Fruit fly (Drosophila melanogaster) whole organism, prepupa: ENCODE measurements around the gene CG33644.

Source experiments
- Blimp-1 ChIP-seq: fragments of 200-800 bp; sonication (Bioruptor generic); optimal IDR thresholded peaks from 3 replicates; lab custom pipeline; 2017; ENCODE audit warnings: missing biosample characterization, missing genetic modification characterization, mild to moderate bottlenecking, moderate library complexity, missing genetic modification reagents
- CG10631 ChIP-seq: fragments of 200-800 bp; sonication (Bioruptor generic); optimal IDR thresholded peaks from 2 replicates; lab custom pipeline; 2016; ENCODE audit warnings: missing biosample characterization, missing genetic modification characterization
- CG10669 ChIP-seq: fragments of 200-800 bp; sonication (Bioruptor generic); optimal IDR thresholded peaks from 3 replicates; lab custom pipeline; 2018; ENCODE audit warnings: missing biosample characterization, mild to moderate bottlenecking, missing genetic modification characterization, moderate library complexity
- CG11294 ChIP-seq: fragments of 200-800 bp; sonication (Bioruptor generic); IDR thresholded peaks from 2 replicates; pipeline ENCODE4 v1.3.6; 2022; ENCODE audit warnings: missing biosample characterization, missing genetic modification characterization
- CG11762 ChIP-seq: fragments of 200-800 bp; sonication (Bioruptor generic); optimal IDR thresholded peaks from 3 replicates; lab custom pipeline; 2016; ENCODE audit warnings: missing biosample characterization, missing genetic modification characterization; ENCODE audit not compliant: insufficient read depth
- CG11902 ChIP-seq: fragments of 200-800 bp; sonication (Bioruptor generic); optimal IDR thresholded peaks from 3 replicates; lab custom pipeline; 2016; ENCODE audit warnings: missing biosample characterization, missing genetic modification characterization
- CG15336 ChIP-seq: fragments of 200-800 bp; sonication (Bioruptor generic); IDR thresholded peaks from 2 replicates; pipeline ENCODE4 v1.3.6; 2022; ENCODE audit warnings: missing biosample characterization, missing genetic modification characterization
- CG1621 ChIP-seq: fragments of 200-800 bp; sonication (Bioruptor generic); optimal IDR thresholded peaks from 3 replicates; lab custom pipeline; 2018; ENCODE audit warnings: missing biosample characterization, mild to moderate bottlenecking, missing genetic modification characterization
- CG16779 ChIP-seq: fragments of 200-800 bp; sonication (Bioruptor generic); optimal IDR thresholded peaks from 3 replicates; lab custom pipeline; 2017; ENCODE audit warnings: missing biosample characterization, mild to moderate bottlenecking, missing genetic modification characterization
- CG3032 ChIP-seq: fragments of 200-800 bp; optimal IDR thresholded peaks from 2 replicates; lab custom pipeline; 2019; ENCODE audit warnings: missing biosample characterization, mild to moderate bottlenecking, missing genetic modification characterization, moderate library complexity
- CG31627 ChIP-seq: fragments of 200-800 bp; sonication (Bioruptor generic); optimal IDR thresholded peaks from 3 replicates; lab custom pipeline; 2016; ENCODE audit warnings: missing biosample characterization, missing genetic modification characterization
- CG32006 ChIP-seq: fragments of 200-800 bp; sonication (Bioruptor generic); optimal IDR thresholded peaks from 3 replicates; lab custom pipeline; 2017; ENCODE audit warnings: missing biosample characterization, mild to moderate bottlenecking, missing genetic modification characterization
- CG34406 ChIP-seq: fragments of 200-800 bp; sonication (Bioruptor generic); optimal IDR thresholded peaks from 3 replicates; lab custom pipeline; 2016; ENCODE audit warnings: missing biosample characterization, missing genetic modification characterization
- CG3919 ChIP-seq: fragments of 200-800 bp; sonication (Bioruptor generic); optimal IDR thresholded peaks from 3 replicates; lab custom pipeline; 2016; ENCODE audit warnings: missing biosample characterization, missing genetic modification characterization
- CG4318 ChIP-seq: fragments of 200-800 bp; sonication (Bioruptor generic); optimal IDR thresholded peaks from 3 replicates; lab custom pipeline; 2017; ENCODE audit warnings: missing biosample characterization, mild to moderate bottlenecking, missing genetic modification characterization
- CG6163 ChIP-seq: fragments of 200-800 bp; sonication (Bioruptor generic); IDR thresholded peaks from 3 replicates; pipeline ENCODE4 v1.3.6; 2022; ENCODE audit warnings: missing biosample characterization, missing genetic modification characterization
- CG6276 ChIP-seq: fragments of 200-800 bp; sonication (Bioruptor generic); optimal IDR thresholded peaks from 2 replicates; lab custom pipeline; 2017; ENCODE audit warnings: missing biosample characterization, mild to moderate bottlenecking, missing genetic modification characterization
- CG6792 ChIP-seq: fragments of 200-800 bp; sonication (Bioruptor generic); optimal IDR thresholded peaks from 3 replicates; lab custom pipeline; 2016; ENCODE audit warnings: missing biosample characterization, missing genetic modification characterization
- CG7368 ChIP-seq: fragments of 200-800 bp; sonication (Bioruptor generic); optimal IDR thresholded peaks from 3 replicates; lab custom pipeline; 2016; ENCODE audit warnings: missing biosample characterization, missing genetic modification characterization
- CG8119 ChIP-seq: fragments of 200-800 bp; sonication (Bioruptor generic); IDR thresholded peaks from 3 replicates; pipeline ENCODE4 v1.3.6; 2022; ENCODE audit warnings: missing biosample characterization, missing genetic modification characterization
- CG8319 ChIP-seq: fragments of 200-800 bp; sonication (Bioruptor generic); optimal IDR thresholded peaks from 3 replicates; lab custom pipeline; 2016; ENCODE audit warnings: missing biosample characterization, missing genetic modification characterization
- CG8632 ChIP-seq: fragments of 200-800 bp; sonication (Bioruptor generic); optimal IDR thresholded peaks from 3 replicates; lab custom pipeline; 2016; ENCODE audit warnings: missing biosample characterization, missing genetic modification characterization
- Eip75B ChIP-seq: fragments of 200-800 bp; sonication (Bioruptor generic); optimal IDR thresholded peaks from 3 replicates; lab custom pipeline; 2016; ENCODE audit warnings: missing biosample characterization, missing genetic modification characterization
- Eip78C ChIP-seq: fragments of 200-800 bp; sonication (Bioruptor generic); peaks from one replicate; lab custom pipeline; 2016; ENCODE audit warnings: missing biosample characterization, missing genetic modification characterization
- Eip93F ChIP-seq: fragments of 200-800 bp; sonication (Bioruptor generic); optimal IDR thresholded peaks from 2 replicates; lab custom pipeline; 2016; ENCODE audit warnings: missing biosample characterization, mild to moderate bottlenecking, missing genetic modification characterization
- Ets21C ChIP-seq: fragments of 200-800 bp; sonication (Bioruptor generic); optimal IDR thresholded peaks from 3 replicates; lab custom pipeline; 2016; ENCODE audit warnings: missing biosample characterization, missing genetic modification characterization
- Ets96B ChIP-seq: fragments of 200-800 bp; optimal IDR thresholded peaks from 2 replicates; lab custom pipeline; 2019; ENCODE audit warnings: missing biosample characterization, mild to moderate bottlenecking, missing genetic modification characterization, moderate library complexity
- Gug ChIP-seq: fragments of 200-800 bp; sonication (Bioruptor generic); IDR thresholded peaks from 2 replicates; pipeline ENCODE4 v1.3.6; 2022; ENCODE audit warnings: missing biosample characterization, missing genetic modification characterization
- Hr38 ChIP-seq: sonication (Bioruptor generic); optimal IDR thresholded peaks from 2 replicates; lab custom pipeline; 2016; ENCODE audit warnings: missing biosample characterization, missing genetic modification characterization
- Hr39 ChIP-seq: fragments of 200-800 bp; sonication (Bioruptor generic); optimal IDR thresholded peaks from 2 replicates; lab custom pipeline; 2016; ENCODE audit warnings: missing biosample characterization, missing genetic modification characterization
- Hr4 ChIP-seq: fragments of 200-800 bp; sonication (Bioruptor generic); optimal IDR thresholded peaks from 3 replicates; lab custom pipeline; 2016; ENCODE audit warnings: missing biosample characterization, missing genetic modification characterization
- Lpt ChIP-seq: fragments of 200-800 bp; sonication (Bioruptor generic); optimal IDR thresholded peaks from 3 replicates; lab custom pipeline; 2016; ENCODE audit warnings: missing biosample characterization, missing genetic modification characterization
- Met ChIP-seq: fragments of 200-800 bp; sonication (Bioruptor generic); optimal IDR thresholded peaks from 3 replicates; lab custom pipeline; 2016; ENCODE audit warnings: missing biosample characterization, missing genetic modification characterization
- OdsH ChIP-seq: fragments of 200-800 bp; sonication (Bioruptor generic); optimal IDR thresholded peaks from 3 replicates; lab custom pipeline; 2016; ENCODE audit warnings: missing biosample characterization, missing genetic modification characterization
- Smox ChIP-seq: fragments of 200-800 bp; sonication (Bioruptor generic); optimal IDR thresholded peaks from 3 replicates; lab custom pipeline; 2016; ENCODE audit warnings: missing biosample characterization, missing genetic modification characterization
- Sox102F ChIP-seq: fragments of 200-800 bp; sonication (Bioruptor generic); optimal IDR thresholded peaks from 2 replicates; lab custom pipeline; 2016; ENCODE audit warnings: missing biosample characterization, mild to moderate bottlenecking, missing genetic modification characterization
- Sox15 ChIP-seq: fragments of 200-800 bp; sonication (Bioruptor generic); optimal IDR thresholded peaks from 3 replicates; lab custom pipeline; 2016; ENCODE audit warnings: missing biosample characterization, missing genetic modification characterization
- acj6 ChIP-seq: fragments of 200-800 bp; sonication (Bioruptor generic); optimal IDR thresholded peaks from 3 replicates; lab custom pipeline; 2016; ENCODE audit warnings: missing biosample characterization, missing genetic modification characterization
- cyc ChIP-seq: fragments of 200-800 bp; sonication (Bioruptor generic); optimal IDR thresholded peaks from 3 replicates; lab custom pipeline; 2016; ENCODE audit warnings: missing biosample characterization, missing genetic modification characterization
- dac ChIP-seq: fragments of 200-800 bp; sonication (Bioruptor generic); optimal IDR thresholded peaks from 2 replicates; lab custom pipeline; 2017; ENCODE audit warnings: missing biosample characterization, mild to moderate bottlenecking, missing genetic modification characterization
- esn ChIP-seq: fragments of 200-800 bp; sonication (Bioruptor generic); optimal IDR thresholded peaks from 2 replicates; lab custom pipeline; 2016; ENCODE audit warnings: missing biosample characterization, mild to moderate bottlenecking, missing genetic modification characterization, moderate library complexity
- fd59A ChIP-seq: fragments of 200-800 bp; sonication (Bioruptor generic); optimal IDR thresholded peaks from 2 replicates; lab custom pipeline; 2017; ENCODE audit warnings: missing biosample characterization, mild to moderate bottlenecking, missing genetic modification characterization, missing genetic modification reagents
- fd85E ChIP-seq: fragments of 200-800 bp; sonication (Bioruptor generic); optimal IDR thresholded peaks from 3 replicates; lab custom pipeline; 2016; ENCODE audit warnings: missing biosample characterization, missing genetic modification characterization
- lz ChIP-seq: fragments of 200-800 bp; sonication (Bioruptor generic); optimal IDR thresholded peaks from 3 replicates; lab custom pipeline; 2016; ENCODE audit warnings: missing biosample characterization, missing genetic modification characterization
- net ChIP-seq: fragments of 200-800 bp; sonication (Bioruptor generic); optimal IDR thresholded peaks from 3 replicates; lab custom pipeline; 2016; ENCODE audit warnings: missing biosample characterization, missing genetic modification characterization
- pdm3 ChIP-seq: fragments of 200-800 bp; sonication (Bioruptor generic); optimal IDR thresholded peaks from 3 replicates; lab custom pipeline; 2016; ENCODE audit warnings: missing biosample characterization, missing genetic modification characterization
- salr ChIP-seq, 2 experiments: fragments of 200-800 bp; sonication (Bioruptor generic); optimal IDR thresholded peaks; 3 replicates each; lab custom pipeline; 2016 to 2018; ENCODE audit warnings: missing biosample characterization in 2 of 2, missing genetic modification characterization in 2 of 2, mild to moderate bottlenecking in 1 of 2
- spab ChIP-seq: fragments of 200-800 bp; sonication (Bioruptor generic); optimal IDR thresholded peaks from 2 replicates; lab custom pipeline; 2017; ENCODE audit warnings: missing biosample characterization, mild to moderate bottlenecking, missing genetic modification characterization, missing genetic modification reagents
- ss ChIP-seq, 2 experiments: fragments of 200-800 bp; sonication (Bioruptor generic); optimal IDR thresholded peaks; 2 replicates in 1 of 2; 3 replicates in 1 of 2; lab custom pipeline; 2017 to 2018; ENCODE audit warnings: mild to moderate bottlenecking in 2 of 2, missing biosample characterization in 2 of 2, missing genetic modification characterization in 2 of 2, moderate library complexity in 1 of 2
- svp ChIP-seq: fragments of 200-800 bp; sonication (Bioruptor generic); peaks from one replicate; lab custom pipeline; 2016; ENCODE audit warnings: missing biosample characterization, missing genetic modification characterization
- topi ChIP-seq: fragments of 200-800 bp; sonication (Bioruptor generic); optimal IDR thresholded peaks from 3 replicates; lab custom pipeline; 2016; ENCODE audit warnings: missing biosample characterization, missing genetic modification characterization
- vri ChIP-seq: fragments of 200-800 bp; sonication (Bioruptor generic); optimal IDR thresholded peaks from 3 replicates; lab custom pipeline; 2016; ENCODE audit warnings: missing biosample characterization, mild to moderate bottlenecking, missing genetic modification characterization

CG33644 gene

dm6 chr2L:13570982-13571426 is 39.1 kb downstream of the CG33644 start:
- TF ChIP-seq CG11902: peak; percentile 71
- peak; percentile 92 for TF ChIP-seq CG34406
- TF ChIP-seq CG6792 (GFP tag; lab: Kevin White, UChicago): peak; percentile 91
- TF ChIP-seq CG32006: peak; percentile 93
- peak; percentile 86 for TF ChIP-seq spab
- peak; percentile 83 for TF ChIP-seq CG6163 (GFP tag; lab: Robert Waterston, UW)
- no peak for TF ChIP-seq Hr38 (GFP tag; lab: Kevin White, UChicago)
- TF ChIP-seq Ets96B (tag; lab: Kevin White, UChicago): peak; percentile 76
- peak; percentile 95 for TF ChIP-seq CG3919 (GFP tag; lab: Kevin White, UChicago)
- peak; percentile 93 for TF ChIP-seq acj6 (GFP tag; lab: Kevin White, UChicago)
- peak; percentile 91 for TF ChIP-seq CG31627 (GFP tag; lab: Kevin White, UChicago)
- peak; percentile 95 for TF ChIP-seq topi (GFP tag; lab: Kevin White, UChicago)
- peak; percentile 97 for TF ChIP-seq Sox102F (GFP tag; lab: Kevin White, UChicago)
- peak; percentile 90 for TF ChIP-seq Lpt (GFP tag; lab: Kevin White, UChicago)
- peak; percentile 89 for TF ChIP-seq CG6276 (GFP tag; lab: Kevin White, UChicago)
- TF ChIP-seq CG4318 (GFP tag; lab: Kevin White, UChicago): peak; percentile 80
- TF ChIP-seq Sox15: peak; percentile 77
- peak; percentile 97 for TF ChIP-seq esn
- TF ChIP-seq Eip78C (GFP tag; lab: Kevin White, UChicago): peak; percentile 99
- TF ChIP-seq ss (GFP tag; optimal IDR thresholded peaks at IDR 0.05; lab: Kevin White, UChicago): peak; percentile 82 to 86
- TF ChIP-seq Hr39: peak; percentile 89
- TF ChIP-seq Smox (GFP tag; lab: Kevin White, UChicago): peak; percentile 95
- TF ChIP-seq Met: peak; percentile 96
- peak; percentile 83 for TF ChIP-seq CG7368 (GFP tag; lab: Kevin White, UChicago)
- peak; percentile 88 for TF ChIP-seq Eip75B (GFP tag; lab: Kevin White, UChicago)
- TF ChIP-seq CG1621 (tag; lab: Kevin White, UChicago): peak; percentile 50
- TF ChIP-seq fd59A (GFP tag; lab: Kevin White, UChicago): peak; percentile 80
- TF ChIP-seq Ets21C (GFP tag; lab: Kevin White, UChicago): peak; percentile 85
- TF ChIP-seq Hr4 (GFP tag; lab: Kevin White, UChicago): peak; percentile 91
- TF ChIP-seq OdsH (GFP tag; lab: Kevin White, UChicago): peak; percentile 90
- TF ChIP-seq CG11294: peak; percentile 57
- peak; percentile 75 for TF ChIP-seq Gug (GFP tag; lab: Robert Waterston, UW)
- TF ChIP-seq CG3032 (tag; lab: Kevin White, UChicago): peak; percentile 68
- peak; percentile 94 for TF ChIP-seq svp (GFP tag; lab: Kevin White, UChicago)
- TF ChIP-seq CG11762 (GFP tag; lab: Kevin White, UChicago): peak; percentile 91
- TF ChIP-seq dac: peak; percentile 79
- TF ChIP-seq Blimp-1 (GFP tag; lab: Kevin White, UChicago): peak; percentile 81
- TF ChIP-seq CG10669: peak; percentile 84
- peak; percentile 58 for TF ChIP-seq fd85E (GFP tag; lab: Kevin White, UChicago)
- peak; percentile 92 for TF ChIP-seq pdm3 (GFP tag; lab: Kevin White, UChicago)
- TF ChIP-seq vri (GFP tag; lab: Kevin White, UChicago): peak; percentile 85
- peak; percentile 86 for TF ChIP-seq CG10631 (GFP tag; lab: Kevin White, UChicago)
- TF ChIP-seq net (GFP tag; lab: Kevin White, UChicago): peak; percentile 91
- TF ChIP-seq CG8632 (GFP tag; lab: Kevin White, UChicago): peak; percentile 91
- TF ChIP-seq CG16779 (tag; lab: Kevin White, UChicago): peak; percentile 85
- TF ChIP-seq cyc: peak; percentile 89
- peak; percentile 90 for TF ChIP-seq CG15336 (GFP tag; lab: Robert Waterston, UW)
- peak; percentile 94 for TF ChIP-seq lz (GFP tag; lab: Kevin White, UChicago)
- TF ChIP-seq salr (GFP tag; optimal IDR thresholded peaks at IDR 0.05; lab: Kevin White, UChicago): peak in 1 of 2 experiments; percentile 92
- peak; percentile 94 for TF ChIP-seq CG8119
- peak; percentile 93 for TF ChIP-seq Eip93F (GFP tag; lab: Kevin White, UChicago)
- peak; percentile 88 for TF ChIP-seq CG8319
